Worm (Caenorhabditis elegans) whole organism, L4/young adult: ENCODE measurements around the gene pah-1.

Experiments used
- W03F9.2 ChIP-seq: fragments of 150-350 bp; optimal IDR thresholded peaks from 2 replicates; lab custom pipeline; 2014; ENCODE audit warnings: missing biosample characterization, missing genetic modification characterization
- dao-5 ChIP-seq: sonication (generic microtip); optimal IDR thresholded peaks from 2 replicates; lab custom pipeline; 2016; ENCODE audit warnings: missing genotype, missing genetic modification characterization, moderate library complexity, missing compliant biosample characterization
- him-1 ChIP-seq: sonication (generic microtip); optimal IDR thresholded peaks from 2 replicates; lab custom pipeline; 2016; ENCODE audit warnings: missing genotype, missing genetic modification reagents, missing genetic modification characterization, missing compliant biosample characterization

The pah-1 gene

DNA sequence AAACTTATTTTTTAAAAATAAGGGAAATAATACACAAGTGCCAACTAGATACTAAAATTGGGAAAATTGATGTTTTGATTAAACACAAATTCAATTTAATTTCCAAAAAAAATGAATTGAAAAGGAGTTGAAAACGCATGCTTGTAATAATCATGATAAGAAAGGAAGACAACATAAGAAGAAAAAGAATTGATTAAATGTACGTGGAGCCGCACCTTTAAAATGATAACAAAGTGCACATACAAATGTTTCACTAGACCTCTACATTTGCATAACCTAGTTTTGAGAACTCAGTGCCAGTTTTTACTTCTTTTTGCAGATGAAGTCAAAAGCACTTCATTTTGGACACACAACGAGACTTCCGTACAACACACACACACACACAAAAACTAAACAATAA lies 5.1 kb downstream of the pah-1 start:
- TF ChIP-seq dao-5 (tag; lab: Kevin White, UChicago) (no peak), W03F9.2 (no peak), him-1 (tag; lab: Kevin White, UChicago) (no peak)

DNA sequence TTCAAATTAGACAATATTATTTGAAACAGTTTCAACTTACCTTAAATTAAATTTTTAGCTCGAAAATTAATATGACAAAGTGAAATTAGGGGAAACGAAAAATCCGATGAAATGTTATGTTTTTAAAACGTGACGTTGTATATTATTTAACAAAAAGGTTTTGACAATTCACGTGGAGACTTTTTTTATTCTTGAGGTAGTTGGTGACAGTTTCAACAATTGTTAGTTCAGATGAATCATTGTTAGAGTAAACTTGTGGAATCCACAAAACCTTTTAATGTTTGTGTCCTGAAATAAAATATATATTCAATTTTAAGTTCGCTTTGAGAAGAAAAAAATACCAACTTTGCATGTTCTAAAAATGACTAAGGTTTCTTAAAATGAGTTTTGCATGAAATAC lies 7.3 kb downstream of the pah-1 start, which contains the start of gene fut-1:
Gene fut-1 (minus strand): TSS at position 101 of the 400 bp plus-strand sequence.
- TF ChIP-seq dao-5 (tag; lab: Kevin White, UChicago) = no peak
- no peak for TF ChIP-seq him-1 (tag; lab: Kevin White, UChicago)

DNA sequence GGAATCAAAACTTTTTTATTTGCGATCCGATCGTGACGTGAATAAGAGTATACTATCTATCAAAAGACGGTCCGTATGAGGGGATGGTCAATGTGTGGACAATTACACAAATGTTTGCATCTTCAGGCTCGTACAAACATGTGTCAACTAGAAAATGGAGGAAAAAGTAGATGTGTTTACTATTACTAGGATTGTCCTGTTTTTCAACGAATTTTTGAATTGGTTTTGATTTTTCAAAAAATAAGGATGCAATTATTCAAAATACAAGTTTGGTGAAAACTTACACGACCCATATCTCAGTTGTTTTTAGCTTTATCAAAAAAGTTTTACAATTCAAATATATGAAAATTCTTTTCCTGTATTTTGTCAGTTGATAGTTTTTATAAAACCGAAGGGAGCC lies 11.5 kb downstream of the pah-1 start, which contains the start of gene K08F8.7:
Gene K08F8.7 (minus strand): TSS at position 101 of the 400 bp plus-strand sequence.
- TF ChIP-seq dao-5 (tag; lab: Kevin White, UChicago) (no peak), W03F9.2 (no peak), him-1 (tag; lab: Kevin White, UChicago) (no peak)

DNA sequence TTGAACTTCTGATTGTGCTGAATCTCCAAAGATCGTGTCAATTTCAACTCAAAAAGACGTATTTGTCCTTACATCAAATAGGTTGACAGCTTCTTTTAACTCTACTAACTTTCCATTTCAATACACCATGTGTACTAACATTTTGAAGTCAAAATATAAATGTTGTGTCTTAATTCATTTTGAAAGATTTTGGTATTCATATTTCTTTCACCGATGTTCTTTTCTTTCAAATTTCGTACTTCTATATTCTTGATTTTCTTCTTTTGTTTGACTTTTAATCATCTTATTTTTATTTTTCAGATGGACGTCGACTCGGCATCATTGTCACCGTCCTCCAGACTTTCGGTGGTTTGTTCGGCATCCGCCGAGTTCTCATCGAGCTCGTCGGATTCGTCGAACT lies 15.1 kb downstream of the pah-1 start, which contains the start of gene atf-2:
Gene atf-2 (plus strand): TSS at position 301 of the 400 bp plus-strand sequence.
- TF ChIP-seq dao-5 (tag; lab: Kevin White, UChicago) (no peak), him-1 (tag; lab: Kevin White, UChicago) (no peak), W03F9.2 (no peak)

DNA sequence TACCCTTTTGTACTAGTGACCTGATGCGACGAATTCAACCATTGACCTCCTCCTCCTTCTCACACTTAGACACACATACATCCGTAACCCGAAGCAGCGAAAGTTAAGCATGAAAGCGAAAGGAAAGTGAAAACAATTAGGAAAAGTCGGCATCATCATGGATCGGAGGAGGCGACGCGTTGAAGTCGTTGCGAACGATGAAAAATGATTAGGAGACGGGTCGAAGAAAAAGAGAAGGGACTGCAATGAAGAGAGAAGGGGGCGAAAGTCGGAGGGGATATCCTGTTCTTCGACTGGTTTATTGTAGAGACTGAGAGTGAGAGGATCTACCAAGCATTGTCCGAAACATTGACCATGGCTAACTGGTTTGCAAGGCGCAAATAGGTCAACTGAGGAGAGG lies 15.8 kb downstream of the pah-1 start:
- TF ChIP-seq W03F9.2 = no peak
- no peak for TF ChIP-seq him-1 (tag; lab: Kevin White, UChicago)
- TF ChIP-seq dao-5 (tag; lab: Kevin White, UChicago) = no peak

DNA sequence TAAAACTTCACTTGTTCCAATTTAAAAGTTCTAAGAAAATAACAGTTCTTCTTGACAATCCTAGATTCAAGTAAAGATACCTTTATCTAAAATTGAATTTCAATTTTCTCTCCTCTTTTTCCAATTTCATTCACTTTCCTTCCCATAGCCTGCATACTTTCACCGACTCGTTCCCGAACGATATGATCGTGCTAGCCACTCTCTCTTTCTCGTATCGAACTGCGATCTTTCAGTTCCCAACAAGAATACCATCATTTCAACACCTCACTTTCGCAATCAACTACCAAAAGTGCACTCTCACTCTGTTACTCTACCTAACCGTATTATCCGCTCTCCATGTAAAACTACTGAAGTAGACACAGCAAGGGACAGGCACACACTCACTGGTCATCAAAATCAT lies 16.7 kb downstream of the pah-1 start:
- TF ChIP-seq him-1 (tag; lab: Kevin White, UChicago) = no peak
- TF ChIP-seq W03F9.2 = no peak
- TF ChIP-seq dao-5 (tag; lab: Kevin White, UChicago) = no peak

DNA sequence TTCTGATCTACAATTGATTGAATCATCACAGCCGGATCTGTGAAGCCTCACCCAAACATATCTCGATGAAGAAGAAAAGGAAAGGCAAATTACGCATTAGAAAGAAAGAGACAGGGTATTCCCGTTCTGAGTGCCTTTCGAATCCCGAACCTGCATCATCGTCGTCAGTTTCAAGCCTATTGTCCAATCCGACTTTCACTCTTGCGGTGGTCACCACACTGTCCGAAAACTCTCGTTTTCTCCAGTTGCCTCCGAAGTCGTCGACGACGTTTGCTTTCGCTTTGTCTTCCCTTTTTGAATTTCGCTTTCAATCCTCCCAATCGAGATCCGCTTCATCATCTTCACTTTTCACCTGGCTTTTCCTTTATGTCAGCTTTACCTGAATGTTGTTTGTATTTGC lies 17.7 kb downstream of the pah-1 start:
- TF ChIP-seq W03F9.2 = no peak
- TF ChIP-seq him-1 (tag; lab: Kevin White, UChicago) = no peak
- TF ChIP-seq dao-5 (tag; lab: Kevin White, UChicago) = no peak

DNA sequence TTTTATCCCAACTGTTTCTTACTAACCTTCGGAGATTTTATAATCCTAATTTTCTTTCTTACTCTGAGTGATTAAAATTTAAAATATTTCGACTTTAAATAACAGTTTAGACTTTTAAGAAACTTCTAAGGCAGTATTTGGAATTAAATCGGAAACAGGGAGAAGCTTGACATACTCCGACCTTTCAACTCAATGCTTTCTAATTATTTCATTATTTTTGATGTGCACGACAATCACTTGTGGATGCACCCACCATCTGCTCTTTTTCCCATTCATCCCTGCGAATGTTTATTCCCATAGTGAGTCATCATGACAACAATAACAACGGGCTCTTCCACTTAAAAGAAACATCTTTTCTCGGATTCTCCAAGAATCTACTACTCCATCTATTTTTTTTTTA lies 18.2 kb downstream of the pah-1 start:
- TF ChIP-seq W03F9.2 (no peak), dao-5 (tag; lab: Kevin White, UChicago) (no peak), him-1 (tag; lab: Kevin White, UChicago) (no peak)

DNA sequence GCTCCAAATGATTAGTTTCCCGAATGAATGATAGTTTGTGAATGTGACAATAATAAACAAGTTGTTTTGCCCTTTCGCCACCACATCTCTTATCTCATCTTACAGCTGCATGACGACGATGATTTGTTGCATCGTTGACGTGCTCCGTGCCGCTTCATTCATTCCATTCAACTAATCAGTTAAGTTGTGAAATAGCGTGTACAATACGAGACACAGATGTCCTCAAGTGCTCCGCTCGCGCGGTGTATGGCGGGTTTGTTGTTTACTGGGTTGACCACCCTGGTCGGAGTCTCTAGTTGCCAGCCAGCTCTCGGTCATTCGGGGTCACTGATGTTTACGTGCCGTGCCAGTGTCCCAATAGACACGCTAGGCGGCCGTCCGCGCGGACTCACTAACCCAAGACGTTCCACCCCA lies 18.9 kb downstream of the pah-1 start:
- TF ChIP-seq him-1 (tag; lab: Kevin White, UChicago) = no peak
- no peak for TF ChIP-seq dao-5 (tag; lab: Kevin White, UChicago)
- TF ChIP-seq W03F9.2 = no peak

DNA sequence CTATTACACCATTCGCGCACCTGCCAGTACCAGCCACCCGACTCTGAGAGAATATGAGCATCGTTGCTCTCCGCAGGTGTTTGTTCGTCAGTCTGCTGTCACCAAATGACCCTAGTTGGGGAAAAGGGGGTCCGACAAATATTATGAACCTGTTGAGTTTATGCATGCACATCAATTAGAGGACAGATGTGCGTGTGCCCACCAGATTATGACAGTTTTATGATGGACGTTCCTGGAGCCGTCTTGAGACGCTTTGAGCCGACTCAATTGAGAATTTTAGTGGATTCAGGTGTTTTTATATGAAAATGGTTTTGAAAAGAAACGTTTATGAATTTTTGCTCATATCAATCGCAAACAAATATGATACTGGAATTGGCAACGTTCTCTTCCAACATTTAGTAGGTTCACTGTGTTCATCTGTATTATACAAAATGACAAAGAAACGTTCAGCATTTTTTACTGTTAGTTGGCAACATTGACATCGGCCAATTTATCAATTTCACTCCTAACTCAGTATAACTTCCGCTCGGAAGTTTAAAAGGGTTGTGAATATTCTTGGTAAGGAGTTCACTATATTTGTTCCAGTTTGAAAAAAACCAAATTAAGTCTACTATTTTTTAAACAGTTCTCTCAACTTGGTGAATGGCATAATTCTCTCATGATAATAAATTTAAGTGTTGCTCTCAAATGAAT lies 19.4 kb downstream of the pah-1 start:
- no peak for TF ChIP-seq dao-5 (tag; lab: Kevin White, UChicago)
- peak; percentile 2 for TF ChIP-seq him-1 (tag; lab: Kevin White, UChicago)

DNA sequence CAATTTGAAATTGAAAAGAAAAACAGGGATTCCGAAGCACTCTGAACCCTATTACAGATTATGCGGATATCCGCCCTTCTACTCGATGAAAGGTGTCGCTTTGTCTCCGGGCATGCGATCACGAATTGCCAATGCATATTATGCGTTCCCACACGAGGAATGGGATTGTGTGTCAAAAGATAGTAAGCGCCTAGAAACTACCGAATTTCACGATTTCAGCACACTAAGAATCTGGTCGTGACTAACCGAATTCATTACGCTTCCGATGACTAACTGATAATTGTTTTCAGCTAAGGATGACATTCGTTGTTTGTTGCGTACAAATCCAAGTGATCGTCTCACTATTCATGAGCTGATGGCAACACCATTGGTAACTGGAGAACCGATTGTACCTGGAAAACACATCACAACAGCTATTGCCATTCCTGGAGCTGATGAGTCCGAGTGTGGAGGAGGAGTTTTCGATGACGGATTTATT lies 20.5 kb downstream of the pah-1 start:
- TF ChIP-seq him-1 (tag; lab: Kevin White, UChicago) (no peak), W03F9.2 (no peak), dao-5 (tag; lab: Kevin White, UChicago) (no peak)

DNA sequence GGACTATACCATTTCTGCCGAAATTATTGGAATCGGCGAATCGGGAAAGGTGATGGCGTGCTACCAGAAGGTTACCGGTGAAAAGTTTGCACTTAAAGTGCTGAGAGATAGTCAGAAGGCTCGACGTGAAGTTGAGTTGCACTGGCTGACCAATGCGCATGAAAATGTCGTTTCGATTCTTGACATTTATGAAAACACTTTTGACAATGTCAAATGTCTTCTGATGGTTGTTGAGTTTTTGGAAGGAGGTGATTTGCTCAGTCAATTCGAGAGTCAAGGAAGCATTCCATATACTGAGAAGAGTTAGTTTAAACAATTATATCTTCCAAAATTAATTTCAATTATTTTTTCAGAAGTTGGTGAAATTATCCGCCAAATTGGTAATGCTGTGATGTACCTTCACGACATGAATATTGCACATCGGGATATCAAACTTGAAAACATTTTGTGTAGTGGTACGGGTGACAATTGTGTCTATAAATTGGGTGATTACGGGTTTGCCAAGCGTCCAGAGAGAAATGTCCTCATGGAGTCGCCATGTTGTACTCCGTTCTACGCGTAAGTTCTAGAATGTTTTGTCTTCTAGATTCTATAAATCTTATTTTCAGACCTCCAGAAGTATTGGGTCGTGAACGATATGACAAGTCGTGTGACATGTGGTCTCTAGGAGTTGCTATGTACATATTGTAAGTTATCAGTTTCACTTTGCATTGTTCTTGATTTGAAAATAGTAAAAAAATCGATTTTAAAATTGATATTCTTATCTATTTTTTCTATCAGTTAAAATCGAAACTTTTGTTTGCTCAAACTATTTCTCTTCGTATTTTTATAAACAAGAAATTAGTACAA lies 21.1 kb downstream of the pah-1 start:
- TF ChIP-seq W03F9.2 (no peak), dao-5 (tag; lab: Kevin White, UChicago) (no peak), him-1 (tag; lab: Kevin White, UChicago) (no peak)

DNA sequence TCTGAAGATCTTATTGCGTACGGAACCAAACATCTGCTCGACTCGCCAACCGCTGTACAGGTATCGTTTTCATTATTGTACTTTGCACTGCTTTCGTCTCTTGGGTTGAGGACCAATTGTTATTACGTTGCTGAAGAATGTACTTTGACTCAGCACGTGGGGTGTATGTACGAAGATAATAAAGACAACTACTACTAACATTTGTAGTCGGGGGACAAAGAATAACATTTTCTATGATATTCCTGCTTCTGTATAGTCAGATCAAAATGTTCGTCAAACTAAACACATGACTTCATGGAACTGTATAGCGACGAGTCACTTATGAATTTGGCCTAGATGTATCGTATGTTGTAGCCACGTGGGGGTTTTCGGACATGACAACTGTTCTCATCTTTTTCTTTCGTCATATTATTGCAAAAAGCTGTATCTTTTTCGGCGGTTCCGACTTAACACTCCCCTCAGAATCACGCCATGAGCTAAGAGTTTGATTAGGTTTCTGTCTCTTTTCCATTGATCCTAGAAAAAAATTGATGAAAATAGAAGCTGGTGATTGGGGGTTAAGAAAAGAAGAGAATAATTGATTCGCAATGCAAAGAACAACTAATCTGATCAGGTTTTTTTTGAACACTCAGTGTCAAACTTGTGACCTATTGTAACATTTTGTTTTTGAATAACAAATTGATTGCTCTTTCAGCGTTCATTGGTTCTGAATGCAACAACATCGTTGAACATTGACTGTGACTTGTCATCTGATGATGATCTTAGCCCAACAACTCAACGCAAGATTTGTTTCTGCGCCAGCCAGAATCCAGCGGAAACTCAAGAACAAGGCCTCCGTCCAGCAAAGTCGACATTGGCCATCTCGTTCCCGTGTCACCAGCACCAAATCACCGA lies 22.0 kb downstream of the pah-1 start:
- TF ChIP-seq dao-5 (tag; lab: Kevin White, UChicago) (no peak), W03F9.2 (no peak), him-1 (tag; lab: Kevin White, UChicago) (no peak)
